Worm (Caenorhabditis elegans) whole organism, L4 larva: ENCODE measurements around the gene tmem-135.

Experiments used
- F37D6.2 ChIP-seq: sonication (generic microtip); optimal IDR thresholded peaks from 2 replicates; lab custom pipeline; 2016; ENCODE audit warnings: mild to moderate bottlenecking, missing genetic modification characterization, missing compliant biosample characterization
- aly-2 ChIP-seq: sonication (generic microtip); optimal IDR thresholded peaks from 2 replicates; lab custom pipeline; 2018; ENCODE audit warnings: missing biosample characterization, missing genetic modification characterization
- ceh-44 ChIP-seq: fragments of 200-800 bp; sonication (Bioruptor generic); IDR thresholded peaks from 2 replicates; pipeline ENCODE4 v1.3.6; 2022; ENCODE audit warnings: missing genetic modification reagents, missing genetic modification characterization, missing compliant biosample characterization
- ceh-82 ChIP-seq: sonication (generic microtip); optimal IDR thresholded peaks from 2 replicates; lab custom pipeline; 2017; ENCODE audit warnings: missing biosample characterization, missing genetic modification characterization
- ces-1 ChIP-seq: fragments of 150-350 bp; sonication (generic microtip); optimal IDR thresholded peaks from 4 replicates; lab custom pipeline; 2014; ENCODE audit warnings: missing biosample characterization, missing genetic modification reagents, missing genetic modification characterization
- dmd-9 ChIP-seq: fragments of 200-800 bp; sonication (Bioruptor generic); IDR thresholded peaks from 2 replicates; pipeline ENCODE4 v1.3.6; 2022; ENCODE audit warnings: missing genetic modification reagents, missing genetic modification characterization, missing compliant biosample characterization
- dpl-1 ChIP-seq: fragments of 150-350 bp; optimal IDR thresholded peaks from 2 replicates; lab custom pipeline; 2014; ENCODE audit warnings: missing biosample characterization, missing genetic modification reagents, missing genetic modification characterization
- nhr-77 ChIP-seq: fragments of 150-350 bp; optimal IDR thresholded peaks from 2 replicates; lab custom pipeline; 2014; ENCODE audit warnings: missing biosample characterization, missing genetic modification characterization
- php-3 ChIP-seq: fragments of 200-800 bp; sonication (Bioruptor generic); IDR thresholded peaks from 2 replicates; pipeline ENCODE4 v1.3.6; 2022; ENCODE audit warnings: missing genetic modification reagents, missing genetic modification characterization, missing compliant biosample characterization
- unc-62 ChIP-seq, 3 experiments: fragments of 150-350 bp in 1 of 3; sonication (generic microtip); optimal IDR thresholded peaks in 2 of 3; peaks in 1 of 3; 1 replicate in 1 of 3; 2 replicates in 2 of 3; lab custom pipeline; 2014 to 2017; ENCODE audit warnings: missing biosample characterization in 3 of 3, missing genetic modification characterization in 3 of 3, missing genetic modification reagents in 3 of 3, missing genotype in 1 of 3

DNA sequence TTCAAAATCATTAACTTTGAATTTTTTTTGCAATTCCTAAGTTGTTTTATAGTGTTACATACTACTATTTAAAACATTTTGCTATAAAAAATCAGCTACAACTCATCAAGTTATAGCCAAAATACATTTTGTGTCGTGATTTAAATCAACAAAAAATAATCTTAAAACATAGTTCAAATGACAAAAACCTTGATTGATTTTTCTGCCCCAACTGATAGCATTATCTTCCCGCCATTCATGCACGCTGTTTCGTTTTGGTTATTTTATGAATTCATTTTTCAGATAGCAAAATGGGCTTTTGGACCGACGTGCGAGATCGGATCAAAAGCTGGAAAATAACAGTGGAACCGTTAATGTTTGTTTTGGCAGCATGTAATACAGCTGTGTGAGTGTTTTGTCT, 41.4 kb upstream of the tmem-135 start, which contains the start of gene slcr-46.1:
- TF ChIP-seq nhr-77 (tag; lab: Kevin White, UChicago) (no peak), aly-2 (tag; lab: Kevin White, UChicago) (no peak), ces-1 (GFP tag; lab: Kevin White, UChicago) (no peak), ceh-82 (tag; lab: Kevin White, UChicago) (no peak), php-3 (GFP tag; lab: Robert Waterston, UW) (no peak), F37D6.2 (no peak), unc-62 (GFP tag; optimal IDR thresholded peaks at IDR 0.05 in 1 of 2; lab: Kevin White, UChicago) (no peak), unc-62 (tag; optimal IDR thresholded peaks at IDR 0.05; lab: Kevin White, UChicago) (no peak), ceh-44 (GFP tag; lab: Robert Waterston, UW) (no peak), dmd-9 (GFP tag; lab: Robert Waterston, UW) (no peak), dpl-1 (GFP tag; lab: Kevin White, UChicago) (no peak)
